Worm (Caenorhabditis elegans): ENCODE data around the gene pgap-2.
A peak's percentile ranks its signal among the peaks of the same experiment; 100 is the strongest.

pgap-2 gene

DNA sequence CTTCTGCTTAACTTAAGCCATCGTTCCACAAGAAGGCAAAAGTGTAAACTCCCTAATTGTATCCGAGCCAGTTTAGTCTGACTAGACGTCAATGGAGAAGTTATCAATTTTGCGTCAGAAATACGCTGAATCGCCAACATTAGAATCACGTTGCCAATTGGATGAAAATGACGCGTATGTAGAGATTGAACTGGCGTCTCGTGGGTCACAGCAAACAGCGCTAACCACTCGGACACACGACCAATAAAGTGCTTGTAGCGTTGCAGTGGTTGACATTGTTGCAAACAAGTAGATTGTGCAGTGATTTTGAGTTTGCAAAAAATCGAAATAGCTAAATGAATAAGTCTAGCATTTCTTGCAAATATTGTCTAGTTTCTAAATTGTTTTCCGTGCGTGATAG lies 15.7 kb upstream of the pgap-2 start (continued):
- TF ChIP-seq hpl-2 (GFP tag; optimal IDR thresholded peaks at IDR 0.05) (peak; percentile 25), ceh-63 (GFP tag; optimal IDR thresholded peaks at IDR 0.05) (no peak), unc-62 (GFP tag; optimal IDR thresholded peaks at IDR 0.05) (no peak), ztf-11 (tag; optimal IDR thresholded peaks at IDR 0.05) (peak in 1 of 2 experiments; percentile 15), hlh-4 (tag; optimal IDR thresholded peaks at IDR 0.05) (no peak), lin-14 (GFP tag; optimal IDR thresholded peaks at IDR 0.05) (peak; percentile 64), isw-1 (GFP tag; IDR thresholded peaks at IDR 0.05) (no peak), swsn-7 (tag; optimal IDR thresholded peaks at IDR 0.05) (peak; percentile 70)

- TF ChIP-seq mab-9 (GFP tag; IDR thresholded peaks at IDR 0.05) (no peak), ama-1 (optimal IDR thresholded peaks at IDR 0.05) (no peak), mep-1 (tag; optimal IDR thresholded peaks at IDR 0.05) (peak; percentile 68), jun-1 (tag; optimal IDR thresholded peaks at IDR 0.05) (peak; percentile 21), mdl-1 (tag; optimal IDR thresholded peaks at IDR 0.05) (peak in 1 of 2 experiments; percentile 31), nhr-84 (tag; optimal IDR thresholded peaks at IDR 0.05) (no peak), nhr-90 (tag; optimal IDR thresholded peaks at IDR 0.05; ENCODE audit: poor library complexity) (peak; percentile 51), nhr-77 (tag; optimal IDR thresholded peaks at IDR 0.05) (peak; percentile 9), dpl-1 (GFP tag; optimal IDR thresholded peaks at IDR 0.05) (peak; percentile 71 to 83 (median 80)), xbp-1 (tag; optimal IDR thresholded peaks at IDR 0.05) (peak; percentile 48), unc-30 (tag; optimal IDR thresholded peaks at IDR 0.05) (no peak), sox-4 (tag; optimal IDR thresholded peaks at IDR 0.05) (no peak), snu-23 (GFP tag; optimal IDR thresholded peaks at IDR 0.05) (peak; percentile 61), nhr-85 (tag) (peak; percentile 83), snpc-4 (tag; optimal IDR thresholded peaks at IDR 0.05) (peak; percentile 15), irx-1 (tag; optimal IDR thresholded peaks at IDR 0.05) (no peak), F16B12.6 (tag; optimal IDR thresholded peaks at IDR 0.05) (peak; percentile 46), alr-1 (tag; optimal IDR thresholded peaks at IDR 0.05; ENCODE audit: borderline replicate concordance) (no peak), unc-130 (tag; optimal IDR thresholded peaks at IDR 0.05) (peak; percentile 49), ztf-4 (tag; optimal IDR thresholded peaks at IDR 0.05) (no peak), ces-1 (GFP tag; optimal IDR thresholded peaks at IDR 0.05) (no peak), C16A3.4 (tag; optimal IDR thresholded peaks at IDR 0.05) (peak; percentile 80), nhr-71 (tag; optimal IDR thresholded peaks at IDR 0.05) (peak; percentile 73), hpl-2 (GFP tag; optimal IDR thresholded peaks at IDR 0.05) (no peak), unc-62 (GFP tag; optimal IDR thresholded peaks at IDR 0.05) (no peak), fkh-8 (tag; optimal IDR thresholded peaks at IDR 0.05) (peak; percentile 12), ceh-82 (tag; optimal IDR thresholded peaks at IDR 0.05) (peak; percentile 23 to 59 (median 43)), nhr-12 (tag; optimal IDR thresholded peaks at IDR 0.05) (no peak), lsy-2 (tag; optimal IDR thresholded peaks at IDR 0.05) (peak; percentile 75 to 84), swsn-7 (tag; optimal IDR thresholded peaks at IDR 0.05) (peak; percentile 37), fos-1 (tag; optimal IDR thresholded peaks at IDR 0.05) (peak; percentile 10), blmp-1 (tag; optimal IDR thresholded peaks at IDR 0.05) (peak; percentile 29), unc-98 (GFP tag; IDR thresholded peaks at IDR 0.05) (no peak), nhr-47 (tag; optimal IDR thresholded peaks at IDR 0.05) (peak; percentile 61), nhr-20 (tag; optimal IDR thresholded peaks at IDR 0.05) (peak; percentile 65), nhr-237 (tag; optimal IDR thresholded peaks at IDR 0.05) (no peak), elt-3 (tag; optimal IDR thresholded peaks at IDR 0.05) (peak in 2 of 6 experiments; percentile 55 to 81), tbx-2 (tag; optimal IDR thresholded peaks at IDR 0.05) (peak; percentile 37), fkh-10 (GFP tag; optimal IDR thresholded peaks at IDR 0.05) (peak; percentile 10), skn-1 (tag; optimal IDR thresholded peaks at IDR 0.05) (peak; percentile 28), rnt-1 (tag; optimal IDR thresholded peaks at IDR 0.05) (peak; percentile 67), efl-1 (optimal IDR thresholded peaks at IDR 0.05) (peak; percentile 66 to 78), efl-1 (GFP tag; optimal IDR thresholded peaks at IDR 0.05 in 1 of 2) (peak; percentile 75 to 94), lin-15B (tag; optimal IDR thresholded peaks at IDR 0.05) (peak; percentile 19), nhr-19 (GFP tag; conservative IDR thresholded peaks at IDR 0.05) (peak; percentile 59), lin-35 (GFP tag; optimal IDR thresholded peaks at IDR 0.05) (peak; percentile 75 to 86)
Observed at ce11 chrIII:4693281-4693680, 12.0 kb upstream of the pgap-2 start, which contains the start of gene nifk-1. TSS of gene nifk-1 (minus strand) at chrIII:4693307.
